Worm (Caenorhabditis elegans) whole organism, L1 larva: ENCODE measurements around the gene T13F3.8.

ENCODE experiments used
- C04F5.9 ChIP-seq: sonication (generic microtip); optimal IDR thresholded peaks from 2 replicates; lab custom pipeline; 2016; ENCODE audit warnings: missing genetic modification characterization, missing compliant biosample characterization
- C16A3.4 ChIP-seq: fragments of 150-350 bp; optimal IDR thresholded peaks from 2 replicates; lab custom pipeline; 2014; ENCODE audit warnings: missing biosample characterization, missing genetic modification characterization
- aha-1 ChIP-seq: fragments of 150-350 bp; optimal IDR thresholded peaks from 2 replicates; lab custom pipeline; 2014; ENCODE audit warnings: missing biosample characterization, missing genetic modification characterization
- ama-1 ChIP-seq: fragments of 150-350 bp; optimal IDR thresholded peaks from 2 replicates; lab custom pipeline; 2014
- blmp-1 ChIP-seq: fragments of 150-350 bp; optimal IDR thresholded peaks from 2 replicates; lab custom pipeline; 2014; ENCODE audit warnings: missing biosample characterization, missing genetic modification characterization
- ceh-63 ChIP-seq: fragments of 200-800 bp; sonication (Bioruptor generic); optimal IDR thresholded peaks from 2 replicates; lab custom pipeline; 2018; ENCODE audit warnings: mild to moderate bottlenecking, missing genetic modification characterization, missing compliant biosample characterization
- dpl-1 ChIP-seq, 3 experiments: fragments of 150-350 bp in 2 of 3; sonication (generic microtip) in 1 of 3; optimal IDR thresholded peaks; 2 replicates each; lab custom pipeline; 2014 to 2017; ENCODE audit warnings: missing biosample characterization in 3 of 3, missing genetic modification characterization in 3 of 3, missing genetic modification reagents in 3 of 3
- efl-1 ChIP-seq, 4 experiments: fragments of 150-350 bp; optimal IDR thresholded peaks in 3 of 4; peaks in 1 of 4; 1 replicate in 1 of 4; 2 replicates in 3 of 4; lab custom pipeline; 2014; ENCODE audit warnings: missing biosample characterization in 2 of 4, missing genetic modification characterization in 2 of 4, missing genetic modification reagents in 2 of 4
- elt-2 ChIP-seq: sonication (generic microtip); optimal IDR thresholded peaks from 2 replicates; lab custom pipeline; 2016; ENCODE audit warnings: missing genetic modification characterization, mild to moderate bottlenecking, inconsistent platforms, missing compliant biosample characterization, missing genetic modification reagents
- elt-3 ChIP-seq, 6 experiments: fragments of 150-350 bp in 1 of 6; sonication (generic microtip); optimal IDR thresholded peaks; 2 replicates each; lab custom pipeline; 2017 to 2018; ENCODE audit warnings: missing biosample characterization in 6 of 6, missing genetic modification characterization in 6 of 6, inconsistent platforms in 1 of 6
- fkh-10 ChIP-seq: sonication (generic microtip); optimal IDR thresholded peaks from 2 replicates; lab custom pipeline; 2017; ENCODE audit warnings: missing biosample characterization, missing genetic modification reagents, missing genetic modification characterization
- fkh-4 ChIP-seq: sonication (generic microtip); optimal IDR thresholded peaks from 2 replicates; lab custom pipeline; 2016; ENCODE audit warnings: missing compliant biosample characterization, missing genetic modification characterization, borderline replicate concordance
- hlh-17 ChIP-seq: fragments of 200-800 bp; sonication (Bioruptor generic); optimal IDR thresholded peaks from 2 replicates; lab custom pipeline; 2018; ENCODE audit warnings: missing genetic modification characterization, mild to moderate bottlenecking, missing compliant biosample characterization, moderate library complexity, borderline replicate concordance
- jun-1 ChIP-seq: fragments of 150-350 bp; optimal IDR thresholded peaks from 2 replicates; lab custom pipeline; 2014; ENCODE audit warnings: missing biosample characterization, missing genetic modification reagents, missing genetic modification characterization
- lin-39 ChIP-seq: fragments of 150-350 bp; optimal IDR thresholded peaks from 2 replicates; lab custom pipeline; 2014; ENCODE audit warnings: missing biosample characterization, missing genetic modification reagents, missing genetic modification characterization
- lir-3 ChIP-seq: sonication (generic microtip); optimal IDR thresholded peaks from 2 replicates; lab custom pipeline; 2016; ENCODE audit warnings: mild to moderate bottlenecking, missing genetic modification characterization, moderate library complexity, missing compliant biosample characterization; ENCODE audit not compliant: poor library complexity
- mab-9 ChIP-seq: fragments of 200-800 bp; sonication (Bioruptor generic); IDR thresholded peaks from 2 replicates; pipeline ENCODE4 v1.3.6; 2022; ENCODE audit warnings: missing genetic modification reagents, missing genetic modification characterization, missing compliant biosample characterization
- mdl-1 ChIP-seq, 2 experiments: fragments of 150-350 bp; optimal IDR thresholded peaks; 2 replicates each; lab custom pipeline; 2014 to 2017; ENCODE audit warnings: missing biosample characterization in 2 of 2, missing genetic modification characterization in 2 of 2, inconsistent platforms in 1 of 2
- nhr-19 ChIP-seq: fragments of 200-800 bp; sonication (Bioruptor generic); conservative IDR thresholded peaks from 2 replicates; pipeline ENCODE4 v1.3.6; 2022; ENCODE audit warnings: missing genetic modification characterization, missing compliant biosample characterization
- nhr-76 ChIP-seq: sonication (generic microtip); optimal IDR thresholded peaks from 2 replicates; lab custom pipeline; 2017; ENCODE audit warnings: missing biosample characterization, missing genetic modification characterization
- nhr-85 ChIP-seq: sonication (generic microtip); peaks from one replicate; lab custom pipeline; 2016; ENCODE audit warnings: missing genetic modification characterization, inconsistent platforms, missing compliant biosample characterization
- nhr-90 ChIP-seq: sonication (generic microtip); optimal IDR thresholded peaks from 2 replicates; lab custom pipeline; 2016; ENCODE audit warnings: mild to moderate bottlenecking, missing genetic modification characterization, missing compliant biosample characterization; ENCODE audit not compliant: poor library complexity
- pax-3 ChIP-seq: fragments of 200-800 bp; sonication (Bioruptor generic); optimal IDR thresholded peaks from 2 replicates; lab custom pipeline; 2018; ENCODE audit warnings: mild to moderate bottlenecking, missing genetic modification characterization, moderate library complexity, missing compliant biosample characterization
- pqm-1 ChIP-seq: sonication (generic microtip); optimal IDR thresholded peaks from 3 replicates; lab custom pipeline; 2017; ENCODE audit warnings: missing biosample characterization, missing genetic modification characterization
- rnt-1 ChIP-seq: sonication (generic microtip); optimal IDR thresholded peaks from 2 replicates; lab custom pipeline; 2016; ENCODE audit warnings: mild to moderate bottlenecking, missing genetic modification characterization, moderate library complexity, missing compliant biosample characterization
- skn-1 ChIP-seq: fragments of 150-350 bp; optimal IDR thresholded peaks from 2 replicates; lab custom pipeline; 2014; ENCODE audit warnings: missing biosample characterization, missing genetic modification characterization
- snpc-4 ChIP-seq: fragments of 150-350 bp; optimal IDR thresholded peaks from 2 replicates; lab custom pipeline; 2014; ENCODE audit warnings: missing biosample characterization, missing genetic modification characterization
- sptf-1 ChIP-seq: fragments of 150-350 bp; optimal IDR thresholded peaks from 2 replicates; lab custom pipeline; 2014; ENCODE audit warnings: missing biosample characterization, missing genetic modification characterization
- sup-37 ChIP-seq: fragments of 200-800 bp; sonication (Bioruptor generic); optimal IDR thresholded peaks from 2 replicates; lab custom pipeline; 2018; ENCODE audit warnings: mild to moderate bottlenecking, missing genetic modification characterization, missing compliant biosample characterization
- tlp-1 ChIP-seq: fragments of 150-350 bp; optimal IDR thresholded peaks from 2 replicates; lab custom pipeline; 2014; ENCODE audit warnings: missing biosample characterization, missing genetic modification characterization
- unc-130 ChIP-seq: fragments of 150-350 bp; optimal IDR thresholded peaks from 2 replicates; lab custom pipeline; 2017; ENCODE audit warnings: missing biosample characterization, missing genetic modification characterization, inconsistent platforms
- unc-86 ChIP-seq: sonication (generic microtip); optimal IDR thresholded peaks from 2 replicates; lab custom pipeline; 2016; ENCODE audit warnings: missing genetic modification characterization, missing compliant biosample characterization
- unc-98 ChIP-seq: fragments of 200-800 bp; sonication (Bioruptor generic); IDR thresholded peaks from 2 replicates; pipeline ENCODE4 v1.3.6; 2022; ENCODE audit warnings: missing genetic modification characterization, missing compliant biosample characterization
- vab-15 ChIP-seq: sonication (generic microtip); optimal IDR thresholded peaks from 2 replicates; lab custom pipeline; 2017; ENCODE audit warnings: missing genotype, mild to moderate bottlenecking, missing genetic modification characterization, missing compliant biosample characterization
- xbp-1 ChIP-seq: sonication (generic microtip); optimal IDR thresholded peaks from 2 replicates; lab custom pipeline; 2016; ENCODE audit warnings: missing genetic modification characterization, missing compliant biosample characterization
- zag-1 ChIP-seq: fragments of 150-350 bp; optimal IDR thresholded peaks from 2 replicates; lab custom pipeline; 2014; ENCODE audit warnings: missing biosample characterization, missing genetic modification characterization
- zip-4 ChIP-seq: fragments of 200-800 bp; sonication (Bioruptor generic); optimal IDR thresholded peaks from 2 replicates; lab custom pipeline; 2018; ENCODE audit warnings: mild to moderate bottlenecking, missing genetic modification characterization, moderate library complexity, missing compliant biosample characterization

Gene T13F3.8

ce11 chrV:16229439-16229838 is 40.2 kb upstream of the T13F3.8 start:
- TF ChIP-seq C04F5.9, result no peak
- no peak for TF ChIP-seq aha-1 (tag; lab: Kevin White, UChicago)
- TF ChIP-seq ceh-63 (GFP tag; lab: Kevin White, UChicago), result no peak
- no peak for TF ChIP-seq zag-1 (tag; lab: Kevin White, UChicago)
- no peak for TF ChIP-seq C16A3.4 (tag; lab: Kevin White, UChicago)
- no peak for TF ChIP-seq unc-86 (tag; lab: Kevin White, UChicago)
- no peak for TF ChIP-seq xbp-1 (tag; lab: Kevin White, UChicago)
- TF ChIP-seq, all 84 proteins: peak for 0

- no peak for TF ChIP-seq zag-1 (tag; lab: Kevin White, UChicago)
- peak in 1 of 6 experiments; percentile 18 for TF ChIP-seq elt-3 (tag; optimal IDR thresholded peaks at IDR 0.05; lab: Kevin White, UChicago)
These were observed 39.7 kb upstream of the T13F3.8 start, which contains the start of the genes F21H7.2 and F21H7.12 for ce11 chrV:16229896-16230295. Gene F21H7.2 (minus strand): TSS chrV:16229996. Gene F21H7.12 (plus strand): TSS chrV:16230165.

- no peak for TF ChIP-seq unc-98 (GFP tag; lab: Robert Waterston, UW)
- TF ChIP-seq tlp-1 (tag; lab: Kevin White, UChicago), result peak; percentile 64
- TF ChIP-seq efl-1 (optimal IDR thresholded peaks at IDR 0.05; lab: Kevin White, UChicago), result no peak
- TF ChIP-seq efl-1 (GFP tag; optimal IDR thresholded peaks at IDR 0.05 in 1 of 2; lab: Kevin White, UChicago), result peak in 1 of 2 experiments; percentile 63
- TF ChIP-seq elt-2 (tag; lab: Kevin White, UChicago), result peak; percentile 89
These were observed 37.4 kb upstream of the T13F3.8 start, which contains the start of gene gst-22 for ce11 chrV:16232180-16232579. Gene gst-22 (minus strand): TSS chrV:16232282.

ce11 chrV:16233624-16234023 is 36.0 kb upstream of the T13F3.8 start, which contains the start of gene clec-233:
Gene clec-233 (plus strand): TSS chrV:16233924.
- TF ChIP-seq lir-3, result no peak
- TF ChIP-seq pqm-1 (tag; lab: Kevin White, UChicago), result no peak
- no peak for TF ChIP-seq rnt-1 (tag; lab: Kevin White, UChicago)
- TF ChIP-seq zip-4 (GFP tag; lab: Kevin White, UChicago), result no peak
- no peak for TF ChIP-seq unc-130 (tag; lab: Kevin White, UChicago)
- no peak for TF ChIP-seq hlh-17 (GFP tag; lab: Kevin White, UChicago)
- no peak for TF ChIP-seq mab-9
- no peak for TF ChIP-seq nhr-90 (tag; lab: Kevin White, UChicago)
- TF ChIP-seq elt-2 (tag; lab: Kevin White, UChicago), result no peak
- no peak for TF ChIP-seq snpc-4 (tag; lab: Kevin White, UChicago)
- TF ChIP-seq sptf-1 (tag; lab: Kevin White, UChicago), result no peak

- TF ChIP-seq lin-39 (tag; lab: Kevin White, UChicago) (no peak), vab-15 (tag; lab: Kevin White, UChicago) (no peak), ama-1 (lab: Kevin White, UChicago) (no peak), skn-1 (tag; lab: Kevin White, UChicago) (no peak), fkh-10 (GFP tag; lab: Kevin White, UChicago) (no peak), mdl-1 (tag; optimal IDR thresholded peaks at IDR 0.05; lab: Kevin White, UChicago) (no peak)
These were observed 34.5 kb upstream of the T13F3.8 start, which contains the start of gene F21H7.3 for ce11 chrV:16235135-16235534. Gene F21H7.3 (minus strand): TSS chrV:16235235.

- TF ChIP-seq pax-3 (tag; lab: Kevin White, UChicago), result no peak
- TF ChIP-seq fkh-4 (tag; lab: Kevin White, UChicago), result no peak
- TF ChIP-seq dpl-1 (GFP tag; optimal IDR thresholded peaks at IDR 0.05; lab: Kevin White, UChicago), result no peak
- no peak for TF ChIP-seq nhr-85 (tag; lab: Kevin White, UChicago)
- no peak for TF ChIP-seq nhr-76
- TF ChIP-seq jun-1 (tag; lab: Kevin White, UChicago), result no peak
- no peak for TF ChIP-seq sup-37 (GFP tag; lab: Kevin White, UChicago)
- no peak for TF ChIP-seq blmp-1 (tag; lab: Kevin White, UChicago)
- no peak for TF ChIP-seq nhr-19
These were observed 34.0 kb upstream of the T13F3.8 start, which contains the start of gene srh-98 for ce11 chrV:16235647-16236046. Gene srh-98 (minus strand): TSS chrV:16235747.
